Fruit fly (Drosophila melanogaster) whole organism, pupa: ENCODE measurements around the gene Kmn2.

Experiments
- CG13204 ChIP-seq: fragments of 200-800 bp; sonication (Bioruptor generic); optimal IDR thresholded peaks from 2 replicates; lab custom pipeline; 2018; ENCODE audit warnings: missing biosample characterization, mild to moderate bottlenecking, missing genetic modification characterization, moderate library complexity
- CG14655 ChIP-seq: fragments of 200-800 bp; sonication (Bioruptor generic); optimal IDR thresholded peaks from 3 replicates; lab custom pipeline; 2017; ENCODE audit warnings: mild to moderate bottlenecking, missing biosample characterization, missing genetic modification reagents, missing genetic modification characterization
- CG15710 ChIP-seq: fragments of 200-800 bp; sonication (Bioruptor generic); optimal IDR thresholded peaks from 2 replicates; lab custom pipeline; 2018; ENCODE audit warnings: missing biosample characterization, mild to moderate bottlenecking, missing genetic modification characterization, moderate library complexity
- CG17806 ChIP-seq: fragments of 200-800 bp; sonication (Bioruptor generic); optimal IDR thresholded peaks from 2 replicates; lab custom pipeline; 2018; ENCODE audit warnings: missing biosample characterization, mild to moderate bottlenecking, missing genetic modification characterization, moderate library complexity
- CG34367 ChIP-seq: fragments of 200-800 bp; sonication (Bioruptor generic); optimal IDR thresholded peaks from 2 replicates; lab custom pipeline; 2018; ENCODE audit warnings: missing biosample characterization, mild to moderate bottlenecking, missing genetic modification characterization
- CG8159 ChIP-seq: fragments of 200-800 bp; sonication (Bioruptor generic); optimal IDR thresholded peaks from 3 replicates; lab custom pipeline; 2018; ENCODE audit warnings: missing biosample characterization, mild to moderate bottlenecking, missing genetic modification characterization, moderate library complexity
- CG8301 ChIP-seq: fragments of 200-800 bp; sonication (Bioruptor generic); optimal IDR thresholded peaks from 2 replicates; lab custom pipeline; 2018; ENCODE audit warnings: missing biosample characterization, mild to moderate bottlenecking, missing genetic modification characterization
- CG9948 ChIP-seq: fragments of 200-800 bp; sonication (Bioruptor generic); optimal IDR thresholded peaks from 2 replicates; lab custom pipeline; 2018; ENCODE audit warnings: missing biosample characterization, mild to moderate bottlenecking, missing genetic modification characterization, moderate library complexity
- D1 ChIP-seq: fragments of 200-800 bp; sonication (Bioruptor generic); optimal IDR thresholded peaks from 2 replicates; lab custom pipeline; 2018; ENCODE audit warnings: missing biosample characterization, mild to moderate bottlenecking, missing genetic modification characterization, moderate library complexity
- EcR ChIP-seq: fragments of 200-800 bp; sonication (Bioruptor generic); optimal IDR thresholded peaks from 3 replicates; lab custom pipeline; 2019; ENCODE audit warnings: missing biosample characterization, missing genetic modification characterization, mild to moderate bottlenecking, moderate library complexity, missing genetic modification reagents
- fd96Ca ChIP-seq: fragments of 200-800 bp; sonication (Bioruptor generic); IDR thresholded peaks from 3 replicates; pipeline ENCODE4 v1.3.6; 2022; ENCODE audit warnings: missing biosample characterization, missing genetic modification characterization

DNA sequence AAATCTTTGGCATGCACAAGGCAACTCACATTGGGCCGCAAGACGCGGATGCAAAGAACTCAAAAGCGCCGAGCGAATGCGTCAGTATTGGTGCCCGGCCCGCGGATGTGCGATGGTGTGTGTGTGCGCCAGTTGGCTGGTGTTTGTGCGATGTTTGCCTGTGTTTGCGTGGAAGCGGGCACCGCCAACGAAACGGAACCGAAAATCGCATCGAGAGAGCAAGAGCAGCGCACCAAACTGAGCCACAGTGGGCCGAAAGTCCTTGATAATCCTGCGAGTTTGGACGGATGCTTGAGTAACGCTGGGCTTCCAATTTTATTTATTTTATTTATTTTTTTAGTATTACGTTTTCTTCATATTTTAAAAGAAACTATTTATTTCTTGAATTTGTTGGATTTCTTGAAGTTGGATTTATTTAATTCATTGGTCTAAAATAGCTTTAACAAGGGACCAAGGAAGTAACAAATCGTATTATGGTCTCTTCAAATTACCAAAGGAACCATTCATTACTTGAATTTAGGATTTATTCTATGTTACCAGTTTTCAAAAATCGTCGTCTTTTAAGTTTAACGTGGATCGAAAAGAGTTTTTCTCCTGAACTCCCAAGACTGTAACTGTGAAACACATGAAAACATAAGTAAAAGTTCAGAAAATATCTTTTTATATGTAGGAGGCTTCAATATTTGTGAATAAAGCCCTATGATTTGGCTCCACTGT is 38.2 kb downstream of the Kmn2 start:
- TF ChIP-seq CG34367 (tag; lab: Kevin White, UChicago) (peak; percentile 55), CG8301 (tag; lab: Kevin White, UChicago) (peak; percentile 54), CG8159 (peak; percentile 82), EcR (GFP tag; lab: Kevin White, UChicago) (no peak), fd96Ca (GFP tag; lab: Robert Waterston, UW) (peak; percentile 76), CG17806 (tag; lab: Kevin White, UChicago) (peak; percentile 33), CG15710 (tag; lab: Kevin White, UChicago) (peak; percentile 66), D1 (tag; lab: Kevin White, UChicago) (no peak), CG13204 (peak; percentile 84), CG14655 (GFP tag; lab: Kevin White, UChicago) (peak; percentile 87), CG9948 (tag; lab: Kevin White, UChicago) (peak; percentile 78)
